Fruit fly (Drosophila melanogaster) whole organism, embryonic: ENCODE measurements around the gene Rab7.

Experiments used
- Atf-2 ChIP-seq: fragments of 200-800 bp; sonication (Bioruptor generic); optimal IDR thresholded peaks from 2 replicates; lab custom pipeline; 2016; ENCODE audit warnings: missing biosample characterization, missing genetic modification characterization
- B-H1 ChIP-seq: fragments of 200-800 bp; sonication (Bioruptor generic); IDR thresholded peaks from 3 replicates; pipeline ENCODE4 v1.3.6; 2022; ENCODE audit warnings: missing biosample characterization, missing genetic modification characterization
- Bgb ChIP-seq: fragments of 200-800 bp; sonication (Bioruptor generic); IDR thresholded peaks from 2 replicates; pipeline ENCODE4 v1.3.6; 2022; ENCODE audit warnings: missing biosample characterization, missing genetic modification characterization; ENCODE audit not compliant: partially characterized antibody
- CG11398 ChIP-seq: fragments of 200-800 bp; sonication (Bioruptor generic); optimal IDR thresholded peaks from 2 replicates; lab custom pipeline; 2016; ENCODE audit warnings: missing biosample characterization, missing genetic modification characterization
- CG14860 ChIP-seq: fragments of 200-800 bp; sonication (Bioruptor generic); IDR thresholded peaks from 3 replicates; pipeline ENCODE4 v1.3.6; 2022; ENCODE audit warnings: missing biosample characterization, missing genetic modification characterization; ENCODE audit not compliant: partially characterized antibody
- CG15269 ChIP-seq: fragments of 200-800 bp; sonication (Bioruptor generic); optimal IDR thresholded peaks from 2 replicates; lab custom pipeline; 2018; ENCODE audit warnings: missing biosample characterization, mild to moderate bottlenecking, missing genetic modification characterization, moderate library complexity
- CG1529 ChIP-seq: fragments of 200-800 bp; sonication (Bioruptor generic); optimal IDR thresholded peaks from 3 replicates; lab custom pipeline; 2018; ENCODE audit warnings: missing biosample characterization, missing genetic modification characterization
- CG17612 ChIP-seq: fragments of 200-800 bp; sonication (Bioruptor generic); IDR thresholded peaks from 2 replicates; pipeline ENCODE4 v1.3.6; 2022; ENCODE audit warnings: missing biosample characterization, missing genetic modification characterization
- CG17829 ChIP-seq: fragments of 200-800 bp; optimal IDR thresholded peaks from 2 replicates; lab custom pipeline; 2019; ENCODE audit warnings: missing biosample characterization, mild to moderate bottlenecking, missing genetic modification characterization, moderate library complexity
- CG3065 ChIP-seq: fragments of 200-800 bp; sonication (Bioruptor generic); optimal IDR thresholded peaks from 2 replicates; lab custom pipeline; 2016; ENCODE audit warnings: missing biosample characterization, missing genetic modification characterization
- CG32532 ChIP-seq: fragments of 200-800 bp; sonication (Bioruptor generic); IDR thresholded peaks from 2 replicates; pipeline ENCODE4 v1.3.6; 2022; ENCODE audit warnings: missing biosample characterization, missing genetic modification characterization
- CG34376 ChIP-seq: fragments of 200-800 bp; sonication (Bioruptor generic); optimal IDR thresholded peaks from 2 replicates; lab custom pipeline; 2018; ENCODE audit warnings: missing biosample characterization, mild to moderate bottlenecking, missing genetic modification characterization
- CG4328 ChIP-seq: fragments of 200-800 bp; sonication (Bioruptor generic); optimal IDR thresholded peaks from 3 replicates; lab custom pipeline; 2017; ENCODE audit warnings: missing biosample characterization, missing genetic modification reagents, missing genetic modification characterization
- CG6683 ChIP-seq: fragments of 200-800 bp; sonication (Bioruptor generic); optimal IDR thresholded peaks from 2 replicates; lab custom pipeline; 2017; ENCODE audit warnings: missing biosample characterization, mild to moderate bottlenecking, missing genetic modification characterization, missing genetic modification reagents
- CG6813 ChIP-seq: fragments of 200-800 bp; sonication (Bioruptor generic); optimal IDR thresholded peaks from 2 replicates; lab custom pipeline; 2017; ENCODE audit warnings: missing biosample characterization, missing genetic modification characterization, mild to moderate bottlenecking, moderate library complexity, missing genetic modification reagents
- CG7357 ChIP-seq: fragments of 200-800 bp; sonication (Bioruptor generic); IDR thresholded peaks from 3 replicates; pipeline ENCODE4 v1.3.6; 2022; ENCODE audit warnings: missing biosample characterization, missing genetic modification characterization
- CG7839 ChIP-seq: fragments of 200-800 bp; sonication (Bioruptor generic); optimal IDR thresholded peaks from 3 replicates; lab custom pipeline; 2018; ENCODE audit warnings: missing biosample characterization, mild to moderate bottlenecking, missing genetic modification characterization, moderate library complexity
- CG7928 ChIP-seq: fragments of 200-800 bp; sonication (Bioruptor generic); optimal IDR thresholded peaks from 2 replicates; lab custom pipeline; 2017; ENCODE audit warnings: missing biosample characterization, mild to moderate bottlenecking, missing genetic modification characterization
- CG8281 ChIP-seq: fragments of 200-800 bp; sonication (Bioruptor generic); optimal IDR thresholded peaks from 2 replicates; lab custom pipeline; 2018; ENCODE audit warnings: missing biosample characterization, mild to moderate bottlenecking, missing genetic modification characterization, moderate library complexity
- CG8388 ChIP-seq: fragments of 200-800 bp; sonication (Bioruptor generic); optimal IDR thresholded peaks from 2 replicates; lab custom pipeline; 2019; ENCODE audit warnings: missing biosample characterization, mild to moderate bottlenecking, missing genetic modification characterization, moderate library complexity
- CG8944 ChIP-seq: fragments of 200-800 bp; sonication (Bioruptor generic); optimal IDR thresholded peaks from 3 replicates; lab custom pipeline; 2016; ENCODE audit warnings: missing biosample characterization, missing genetic modification characterization
- CG9437 ChIP-seq: fragments of 200-800 bp; sonication (Bioruptor generic); optimal IDR thresholded peaks from 2 replicates; lab custom pipeline; 2018; ENCODE audit warnings: missing biosample characterization, mild to moderate bottlenecking, missing genetic modification characterization
- CG9797 ChIP-seq: fragments of 200-800 bp; sonication (Bioruptor generic); optimal IDR thresholded peaks from 3 replicates; lab custom pipeline; 2018; ENCODE audit warnings: missing biosample characterization, mild to moderate bottlenecking, missing genetic modification characterization
- Hand ChIP-seq: fragments of 200-800 bp; sonication (Bioruptor generic); optimal IDR thresholded peaks from 2 replicates; lab custom pipeline; 2017; ENCODE audit warnings: mild to moderate bottlenecking, missing biosample characterization, missing genetic modification reagents, missing genetic modification characterization
- Hr78 ChIP-seq, 2 experiments: fragments of 200-800 bp in 1 of 2; fragments of >200 bp in 1 of 2; sonication (Bioruptor generic) in 1 of 2; optimal IDR thresholded peaks; 2 replicates each; lab custom pipeline; 2017 to 2019; ENCODE audit warnings: missing biosample characterization in 2 of 2, missing genetic modification characterization in 2 of 2, mild to moderate bottlenecking in 1 of 2, moderate library complexity in 1 of 2
- Nf-YA ChIP-seq: fragments of 200-800 bp; sonication (Bioruptor generic); IDR thresholded peaks from 2 replicates; pipeline ENCODE4 v1.3.6; 2022; ENCODE audit warnings: missing biosample characterization, missing genetic modification characterization
- Ptx1 ChIP-seq: fragments of 200-800 bp; sonication (Bioruptor generic); IDR thresholded peaks from 2 replicates; pipeline ENCODE4 v1.3.6; 2022; ENCODE audit warnings: missing biosample characterization, missing genetic modification characterization
- Scr ChIP-seq: fragments of 200-800 bp; sonication (Bioruptor generic); IDR thresholded peaks from 2 replicates; pipeline ENCODE4 v1.3.6; 2022; ENCODE audit warnings: missing biosample characterization, missing genetic modification characterization; ENCODE audit not compliant: partially characterized antibody
- Six4 ChIP-seq: fragments of 200-800 bp; sonication (Bioruptor generic); optimal IDR thresholded peaks from 2 replicates; lab custom pipeline; 2016; ENCODE audit warnings: missing biosample characterization, missing genetic modification characterization
- Sox100B ChIP-seq: fragments of 200-800 bp; sonication (Bioruptor generic); optimal IDR thresholded peaks from 3 replicates; lab custom pipeline; 2018; ENCODE audit warnings: missing biosample characterization, mild to moderate bottlenecking, missing genetic modification characterization
- Stat92E ChIP-seq, 3 experiments: fragments of >200 bp in 2 of 3; fragments of 200-800 bp in 1 of 3; sonication (Bioruptor generic) in 1 of 3; optimal IDR thresholded peaks; 2 replicates each; lab custom pipeline; 2017 to 2019; ENCODE audit warnings: missing biosample characterization in 3 of 3, missing genetic modification characterization in 3 of 3, mild to moderate bottlenecking in 1 of 3, moderate library complexity in 1 of 3
- ab ChIP-seq: fragments of 200-800 bp; sonication (Bioruptor generic); optimal IDR thresholded peaks from 2 replicates; lab custom pipeline; 2016; ENCODE audit warnings: missing biosample characterization, missing genetic modification characterization
- ac ChIP-seq: fragments of 200-800 bp; sonication (Bioruptor generic); optimal IDR thresholded peaks from 3 replicates; lab custom pipeline; 2017; ENCODE audit warnings: missing biosample characterization, mild to moderate bottlenecking, missing genetic modification characterization
- cas ChIP-seq: fragments of 200-800 bp; sonication (Bioruptor generic); IDR thresholded peaks from 2 replicates; pipeline ENCODE4 v1.3.6; 2022; ENCODE audit warnings: missing biosample characterization, missing genetic modification characterization
- danr ChIP-seq: fragments of 200-800 bp; sonication (Bioruptor generic); IDR thresholded peaks from 2 replicates; pipeline ENCODE4 v1.3.6; 2022; ENCODE audit warnings: missing biosample characterization, missing genetic modification characterization
- dm ChIP-seq: fragments of 200-800 bp; sonication (Bioruptor generic); optimal IDR thresholded peaks from 3 replicates; lab custom pipeline; 2016; ENCODE audit warnings: missing biosample characterization, missing genetic modification characterization
- ems ChIP-seq: fragments of 200-800 bp; sonication (Bioruptor generic); optimal IDR thresholded peaks from 3 replicates; lab custom pipeline; 2016; ENCODE audit warnings: missing biosample characterization, missing genetic modification characterization
- esg ChIP-seq: fragments of 200-800 bp; sonication (Bioruptor generic); conservative IDR thresholded peaks from 2 replicates; pipeline ENCODE4 v1.3.6; 2022; ENCODE audit warnings: missing biosample characterization, missing genetic modification characterization
- fd102C ChIP-seq: fragments of 200-800 bp; sonication (Bioruptor generic); optimal IDR thresholded peaks from 2 replicates; lab custom pipeline; 2018; ENCODE audit warnings: missing biosample characterization, mild to moderate bottlenecking, missing genetic modification characterization, moderate library complexity
- fd3F ChIP-seq: fragments of 200-800 bp; sonication (Bioruptor generic); optimal IDR thresholded peaks from 2 replicates; lab custom pipeline; 2018; ENCODE audit warnings: missing biosample characterization, mild to moderate bottlenecking, missing genetic modification characterization, moderate library complexity
- inv ChIP-seq: fragments of 200-800 bp; sonication (Bioruptor generic); IDR thresholded peaks from 2 replicates; pipeline ENCODE4 v1.3.6; 2022; ENCODE audit warnings: missing biosample characterization, missing genetic modification characterization; ENCODE audit not compliant: partially characterized antibody
- lilli ChIP-seq: fragments of 200-800 bp; sonication (Bioruptor generic); optimal IDR thresholded peaks from 3 replicates; lab custom pipeline; 2016; ENCODE audit warnings: missing biosample characterization, missing genetic modification characterization
- nmo ChIP-seq: fragments of 200-800 bp; sonication (Bioruptor generic); optimal IDR thresholded peaks from 2 replicates; lab custom pipeline; 2018; ENCODE audit warnings: missing biosample characterization, mild to moderate bottlenecking, missing genetic modification characterization, moderate library complexity
- sd ChIP-seq: fragments of 200-800 bp; sonication (Bioruptor generic); optimal IDR thresholded peaks from 3 replicates; lab custom pipeline; 2018; ENCODE audit warnings: missing biosample characterization, mild to moderate bottlenecking, missing genetic modification characterization, moderate library complexity
- sna ChIP-seq: fragments of 200-800 bp; sonication (Bioruptor generic); IDR thresholded peaks from 2 replicates; pipeline ENCODE4 v1.3.6; 2022; ENCODE audit warnings: missing biosample characterization, missing genetic modification characterization; ENCODE audit not compliant: partially characterized antibody
- tin ChIP-seq: fragments of 200-800 bp; sonication (Bioruptor generic); optimal IDR thresholded peaks from 3 replicates; lab custom pipeline; 2016; ENCODE audit warnings: missing biosample characterization, missing genetic modification characterization
- unc-4 ChIP-seq: fragments of 200-800 bp; sonication (Bioruptor generic); IDR thresholded peaks from 2 replicates; pipeline ENCODE4 v1.3.6; 2022; ENCODE audit warnings: missing biosample characterization, missing genetic modification characterization; ENCODE audit not compliant: partially characterized antibody
- vfl ChIP-seq: fragments of 200-800 bp; sonication (Bioruptor generic); optimal IDR thresholded peaks from 2 replicates; lab custom pipeline; 2016; ENCODE audit warnings: missing biosample characterization, missing genetic modification characterization
- zf30C ChIP-seq: fragments of 200-800 bp; sonication (Bioruptor generic); optimal IDR thresholded peaks from 3 replicates; lab custom pipeline; 2018; ENCODE audit warnings: missing biosample characterization, mild to moderate bottlenecking, missing genetic modification characterization

The Rab7 gene

DNA sequence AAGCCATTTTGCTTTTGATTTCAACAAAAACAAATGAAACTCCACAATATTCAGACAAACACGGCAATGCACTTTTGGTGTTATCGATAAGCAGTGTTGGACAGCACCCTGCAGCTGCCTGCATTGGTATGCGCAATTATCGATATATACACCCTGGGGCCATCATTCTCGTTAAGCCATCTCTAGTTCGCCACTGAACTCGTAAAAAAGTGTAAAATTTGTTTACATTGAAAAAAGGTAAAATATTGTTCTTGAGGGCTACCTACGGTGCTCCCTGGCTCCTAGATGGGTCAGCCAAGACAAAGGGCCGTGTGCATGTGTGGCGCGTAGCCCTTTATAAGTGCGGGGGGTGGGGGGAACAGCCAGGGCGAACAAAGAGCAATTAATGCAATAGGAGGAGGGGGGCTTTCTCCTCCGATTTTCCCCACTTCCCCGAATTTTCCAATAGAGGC is 6.3 kb upstream of the Rab7 start, which contains the start of the genes CG13603 and CG5902 (continued):
- TF ChIP-seq CG17829 = peak; percentile 38
- TF ChIP-seq CG7928 = no peak
- peak; percentile 59; the same call in 1 of the 2 replicates for TF ChIP-seq inv (GFP tag; lab: Robert Waterston, UW)
- TF ChIP-seq CG32532 (GFP tag; lab: Robert Waterston, UW) = 0 out of 2 replicates have a peak, but pooled peaks have one; percentile 11
- peak; percentile 65 for TF ChIP-seq sna (GFP tag; lab: Robert Waterston, UW)
- TF ChIP-seq CG9797 (GFP tag; lab: Kevin White, UChicago) = peak; percentile 50
- no peak for TF ChIP-seq CG4328 (GFP tag; lab: Kevin White, UChicago)
- TF ChIP-seq Sox100B = no peak
- TF ChIP-seq CG11398 (GFP tag; lab: Kevin White, UChicago) = peak; percentile 59
- TF ChIP-seq CG14860 (GFP tag; lab: Robert Waterston, UW) = peak; percentile 65
- TF ChIP-seq Scr (GFP tag; lab: Robert Waterston, UW) = peak; percentile 82
- no peak for TF ChIP-seq CG17612 (GFP tag; lab: Robert Waterston, UW)
- no peak for TF ChIP-seq CG3065 (GFP tag; lab: Kevin White, UChicago)
- no peak for TF ChIP-seq Six4 (GFP tag; lab: Kevin White, UChicago)
- no peak for TF ChIP-seq zf30C (GFP tag; lab: Kevin White, UChicago)
- TF ChIP-seq tin (GFP tag; lab: Kevin White, UChicago) = peak; percentile 61
- no peak for TF ChIP-seq CG34376 (GFP tag; lab: Kevin White, UChicago)
- TF ChIP-seq Nf-YA (GFP tag; lab: Robert Waterston, UW) = no peak
- TF ChIP-seq Ptx1 (GFP tag; lab: Robert Waterston, UW) = 0 out of 2 replicates have a peak, but pooled peaks have one; percentile 44
- no peak for TF ChIP-seq danr (GFP tag; lab: Robert Waterston, UW)
- no peak for TF ChIP-seq CG9437 (GFP tag; lab: Kevin White, UChicago)
- TF ChIP-seq ac = no peak
- peak in 1 of 3 experiments; percentile 47 for TF ChIP-seq Stat92E (GFP tag; optimal IDR thresholded peaks at IDR 0.05; lab: Kevin White, UChicago)
- TF ChIP-seq Hr78 (GFP tag; optimal IDR thresholded peaks at IDR 0.05; lab: Kevin White, UChicago) = no peak
- peak; percentile 82 for TF ChIP-seq nmo (GFP tag; lab: Kevin White, UChicago)
- no peak for TF ChIP-seq CG6813 (GFP tag; lab: Kevin White, UChicago)
- TF ChIP-seq Bgb (GFP tag; lab: Robert Waterston, UW) = peak; percentile 90
- peak; percentile 66 for TF ChIP-seq dm (GFP tag; lab: Kevin White, UChicago)
- TF ChIP-seq fd102C = no peak
- TF ChIP-seq unc-4 (GFP tag; lab: Robert Waterston, UW) = peak; percentile 65
- TF ChIP-seq B-H1 (GFP tag; lab: Robert Waterston, UW) = no peak
- no peak for TF ChIP-seq CG7357 (GFP tag; lab: Robert Waterston, UW)
- TF ChIP-seq CG15269 (tag; lab: Kevin White, UChicago) = no peak
- TF ChIP-seq ab = no peak
- peak; percentile 100 for TF ChIP-seq sd (tag; lab: Kevin White, UChicago)
- TF ChIP-seq Hand (GFP tag; lab: Kevin White, UChicago) = no peak
- TF ChIP-seq CG8944 (GFP tag; lab: Kevin White, UChicago) = peak; percentile 70
- TF ChIP-seq CG6683 = peak; percentile 14
- TF ChIP-seq vfl (GFP tag; lab: Kevin White, UChicago) = peak; percentile 52
- TF ChIP-seq Atf-2 = no peak
- peak; percentile 69 for TF ChIP-seq lilli (GFP tag; lab: Kevin White, UChicago)
- no peak for TF ChIP-seq CG7839 (tag; lab: Kevin White, UChicago)
- no peak for TF ChIP-seq fd3F (GFP tag; lab: Kevin White, UChicago)
- TF ChIP-seq ems (GFP tag; lab: Kevin White, UChicago) = peak; percentile 41
- TF ChIP-seq cas (GFP tag; lab: Robert Waterston, UW) = no peak
- TF ChIP-seq CG8281 (tag; lab: Kevin White, UChicago) = no peak
- TF ChIP-seq CG1529 (GFP tag; lab: Kevin White, UChicago) = no peak
- TF ChIP-seq CG8388 (GFP tag; lab: Kevin White, UChicago) = no peak
- TF ChIP-seq esg (GFP tag; lab: Robert Waterston, UW) = no peak; the same call in 1 of the 2 replicates
